Worm (Caenorhabditis elegans) whole organism, L4 larva: ENCODE results near the gene cest-24.
A peak's percentile ranks its signal among the peaks of the same experiment; 100 is the strongest.

Source experiments
- D1046.2 ChIP-seq: fragments of 200-800 bp; sonication (Bioruptor generic); IDR thresholded peaks from 2 replicates; pipeline ENCODE4 v1.3.6; 2022; ENCODE audit warnings: missing genetic modification characterization, missing compliant biosample characterization
- F37D6.2 ChIP-seq: sonication (generic microtip); optimal IDR thresholded peaks from 2 replicates; lab custom pipeline; 2016; ENCODE audit warnings: mild to moderate bottlenecking, missing genetic modification characterization, missing compliant biosample characterization
- F49E8.2 ChIP-seq: sonication (generic microtip); optimal IDR thresholded peaks from 2 replicates; lab custom pipeline; 2016; ENCODE audit warnings: missing compliant biosample characterization, mild to moderate bottlenecking, missing genetic modification characterization, borderline replicate concordance
- Y48G9A.11 ChIP-seq: fragments of 200-800 bp; sonication (Bioruptor generic); IDR thresholded peaks from 2 replicates; pipeline ENCODE4 v1.3.6; 2022; ENCODE audit warnings: missing genetic modification reagents, missing genetic modification characterization, missing compliant biosample characterization
- ZK546.5 ChIP-seq, 2 experiments: sonication (generic microtip); optimal IDR thresholded peaks; 2 replicates each; lab custom pipeline; 2017; ENCODE audit warnings: missing biosample characterization in 2 of 2, missing genetic modification characterization in 2 of 2
- aha-1 ChIP-seq: fragments of 150-350 bp; peaks from one replicate; lab custom pipeline; 2014; ENCODE audit warnings: missing biosample characterization, missing genetic modification characterization
- aly-2 ChIP-seq: sonication (generic microtip); optimal IDR thresholded peaks from 2 replicates; lab custom pipeline; 2018; ENCODE audit warnings: missing biosample characterization, missing genetic modification characterization
- ama-1 ChIP-seq: fragments of 150-350 bp; optimal IDR thresholded peaks from 2 replicates; lab custom pipeline; 2014; ENCODE audit warnings: inconsistent platforms, mixed read lengths
- arid-1 ChIP-seq: fragments of 200-800 bp; sonication (Bioruptor generic); conservative IDR thresholded peaks from 2 replicates; pipeline ENCODE4 v1.3.6; 2022; ENCODE audit warnings: missing genetic modification reagents, missing genetic modification characterization, missing compliant biosample characterization
- attf-4 ChIP-seq: sonication (generic microtip); optimal IDR thresholded peaks from 3 replicates; lab custom pipeline; 2017; ENCODE audit warnings: missing biosample characterization, missing genetic modification characterization
- ceh-44 ChIP-seq: fragments of 200-800 bp; sonication (Bioruptor generic); IDR thresholded peaks from 2 replicates; pipeline ENCODE4 v1.3.6; 2022; ENCODE audit warnings: missing genetic modification reagents, missing genetic modification characterization, missing compliant biosample characterization
- ces-1 ChIP-seq: fragments of 150-350 bp; sonication (generic microtip); optimal IDR thresholded peaks from 4 replicates; lab custom pipeline; 2014; ENCODE audit warnings: missing biosample characterization, missing genetic modification reagents, missing genetic modification characterization
- daf-16 ChIP-seq, 3 experiments: sonication (generic microtip); optimal IDR thresholded peaks; 2 replicates each; lab custom pipeline; 2016 to 2017; ENCODE audit warnings: missing genetic modification characterization in 3 of 3, missing genetic modification reagents in 3 of 3, mild to moderate bottlenecking in 2 of 3, missing compliant biosample characterization in 2 of 3, missing biosample characterization in 1 of 3, moderate library complexity in 1 of 3
- dmd-6 ChIP-seq: fragments of 200-800 bp; sonication (Bioruptor generic); IDR thresholded peaks from 2 replicates; pipeline ENCODE4 v1.3.6; 2022; ENCODE audit warnings: missing genetic modification reagents, missing genetic modification characterization, missing compliant biosample characterization
- dve-1 ChIP-seq: sonication (generic microtip); optimal IDR thresholded peaks from 2 replicates; lab custom pipeline; 2017; ENCODE audit warnings: antibody characterized with exemption, mild to moderate bottlenecking, missing genetic modification characterization, missing compliant biosample characterization; ENCODE audit not compliant: insufficient read depth
- egl-43 ChIP-seq: fragments of 200-800 bp; sonication (Bioruptor generic); IDR thresholded peaks from 2 replicates; pipeline ENCODE4 v1.3.6; 2022; ENCODE audit warnings: missing genetic modification reagents, missing genetic modification characterization, missing compliant biosample characterization
- hlh-11 ChIP-seq: fragments of 200-800 bp; sonication (Bioruptor generic); optimal IDR thresholded peaks from 2 replicates; lab custom pipeline; 2018; ENCODE audit warnings: mild to moderate bottlenecking, missing genetic modification characterization, missing compliant biosample characterization
- hlh-30 ChIP-seq: sonication (generic microtip); optimal IDR thresholded peaks from 2 replicates; lab custom pipeline; 2017; ENCODE audit warnings: antibody characterized with exemption, mild to moderate bottlenecking, missing genetic modification characterization, missing compliant biosample characterization; ENCODE audit not compliant: insufficient read depth
- hmg-1.1 ChIP-seq: fragments of 200-800 bp; sonication (Bioruptor generic); IDR thresholded peaks from 2 replicates; pipeline ENCODE4 v1.3.6; 2022; ENCODE audit warnings: missing genetic modification reagents, missing genetic modification characterization, missing compliant biosample characterization
- lim-7 ChIP-seq: fragments of 200-800 bp; sonication (Bioruptor generic); IDR thresholded peaks from 2 replicates; pipeline ENCODE4 v1.3.6; 2022; ENCODE audit warnings: missing genetic modification characterization, missing compliant biosample characterization
- lin-1 ChIP-seq: fragments of 200-800 bp; sonication (Bioruptor generic); IDR thresholded peaks from 2 replicates; pipeline ENCODE4 v1.3.6; 2022; ENCODE audit warnings: missing genetic modification reagents, missing genetic modification characterization, missing compliant biosample characterization
- lin-29 ChIP-seq: fragments of 200-800 bp; sonication (Bioruptor generic); IDR thresholded peaks from 2 replicates; pipeline ENCODE4 v1.3.6; 2022; ENCODE audit warnings: missing genetic modification reagents, missing genetic modification characterization, missing compliant biosample characterization
- mdl-1 ChIP-seq, 2 experiments: fragments of 150-350 bp in 1 of 2; sonication (generic microtip) in 1 of 2; optimal IDR thresholded peaks; 2 replicates each; lab custom pipeline; 2014 to 2017; ENCODE audit warnings: missing biosample characterization in 2 of 2, missing genetic modification characterization in 2 of 2
- mxl-3 ChIP-seq: fragments of 200-800 bp; sonication (Bioruptor generic); optimal IDR thresholded peaks from 2 replicates; lab custom pipeline; 2018; ENCODE audit warnings: mild to moderate bottlenecking, missing genetic modification characterization, missing compliant biosample characterization
- nhr-11 ChIP-seq: fragments of 150-350 bp; optimal IDR thresholded peaks from 2 replicates; lab custom pipeline; 2014; ENCODE audit warnings: missing biosample characterization, missing genetic modification characterization
- nhr-28 ChIP-seq: fragments of 150-350 bp; optimal IDR thresholded peaks from 2 replicates; lab custom pipeline; 2014; ENCODE audit warnings: missing biosample characterization, missing genetic modification characterization
- nhr-41 ChIP-seq: fragments of 200-800 bp; sonication (Bioruptor generic); IDR thresholded peaks from 2 replicates; pipeline ENCODE4 v1.3.6; 2022; ENCODE audit warnings: missing genetic modification reagents, missing genetic modification characterization, missing compliant biosample characterization
- nhr-48 ChIP-seq: sonication (generic microtip); optimal IDR thresholded peaks from 2 replicates; lab custom pipeline; 2016; ENCODE audit warnings: mild to moderate bottlenecking, missing genetic modification characterization, missing compliant biosample characterization
- nhr-6 ChIP-seq: fragments of 150-350 bp; optimal IDR thresholded peaks from 2 replicates; lab custom pipeline; 2014; ENCODE audit warnings: missing biosample characterization, missing genetic modification characterization
- nhr-76 ChIP-seq: fragments of 150-350 bp; optimal IDR thresholded peaks from 2 replicates; lab custom pipeline; 2014; ENCODE audit warnings: missing biosample characterization, missing genetic modification characterization
- sdz-12 ChIP-seq: fragments of 200-800 bp; sonication (Bioruptor generic); optimal IDR thresholded peaks from 2 replicates; lab custom pipeline; 2018; ENCODE audit warnings: mild to moderate bottlenecking, missing genetic modification characterization, missing compliant biosample characterization
- set-16 ChIP-seq: fragments of 200-800 bp; sonication (Bioruptor generic); IDR thresholded peaks from 2 replicates; pipeline ENCODE4 v1.3.6; 2022; ENCODE audit warnings: missing genetic modification reagents, missing genetic modification characterization, missing compliant biosample characterization
- skn-1 ChIP-seq: fragments of 150-350 bp; optimal IDR thresholded peaks from 2 replicates; lab custom pipeline; 2014; ENCODE audit warnings: missing biosample characterization, missing genetic modification characterization
- zip-11 ChIP-seq: fragments of 200-800 bp; sonication (Bioruptor generic); IDR thresholded peaks from 2 replicates; pipeline ENCODE4 v1.3.6; 2022; ENCODE audit warnings: missing genetic modification characterization, missing compliant biosample characterization

The cest-24 gene

ce11 chrV:6350109-6350508 is 33.4 kb downstream of the cest-24 start (continued):
- TF ChIP-seq dmd-6 (GFP tag; lab: Robert Waterston, UW) (peak; percentile 20; the same call in 1 of the 2 replicates), mxl-3 (no peak), F37D6.2 (tag; lab: Kevin White, UChicago) (peak; percentile 19)

- TF ChIP-seq nhr-6 (tag; lab: Kevin White, UChicago) (no peak), lim-7 (GFP tag; lab: Robert Waterston, UW) (no peak), F49E8.2 (tag; lab: Kevin White, UChicago) (no peak), mxl-3 (peak; percentile 5), F37D6.2 (tag; lab: Kevin White, UChicago) (no peak), ceh-44 (GFP tag; lab: Robert Waterston, UW) (no peak), egl-43 (GFP tag; lab: Robert Waterston, UW) (no peak), hlh-11 (tag; lab: Kevin White, UChicago) (peak; percentile 61), mdl-1 (tag; optimal IDR thresholded peaks at IDR 0.05; lab: Kevin White, UChicago) (peak in 1 of 2 experiments; percentile 41), dve-1 (tag; lab: Kevin White, UChicago) (no peak), zip-11 (GFP tag; lab: Robert Waterston, UW) (no peak), hmg-1.1 (GFP tag; lab: Robert Waterston, UW) (0 out of 2 replicates have a peak, but pooled peaks have one; percentile 22), aly-2 (tag; lab: Kevin White, UChicago) (no peak), lin-29 (GFP tag; lab: Robert Waterston, UW) (peak; percentile 58; the same call in 1 of the 2 replicates), arid-1 (GFP tag; lab: Robert Waterston, UW) (0 out of 2 replicates have a peak, but pooled peaks have one; percentile 23), ZK546.5 (tag; optimal IDR thresholded peaks at IDR 0.05; lab: Kevin White, UChicago) (no peak), lin-1 (GFP tag; lab: Robert Waterston, UW) (no peak), nhr-76 (tag; lab: Kevin White, UChicago) (no peak), nhr-48 (tag; lab: Kevin White, UChicago) (peak; percentile 61), ama-1 (lab: Kevin White, UChicago) (no peak), Y48G9A.11 (GFP tag; lab: Robert Waterston, UW) (no peak), aha-1 (tag; lab: Kevin White, UChicago) (peak; percentile 96), daf-16 (GFP tag; optimal IDR thresholded peaks at IDR 0.05; lab: Kevin White, UChicago) (no peak), daf-16 (tag; optimal IDR thresholded peaks at IDR 0.05; lab: Kevin White, UChicago) (no peak), nhr-41 (peak; percentile 49; the same call in 1 of the 2 replicates)
- TF ChIP-seq, all 104 proteins: peak for 9
These were observed 34.4 kb downstream of the cest-24 start for ce11 chrV:6351122-6351521.

- TF ChIP-seq hlh-11 (tag; lab: Kevin White, UChicago) (peak; percentile 50), mxl-3 (peak; percentile 47), D1046.2 (no peak), ces-1 (GFP tag; lab: Kevin White, UChicago) (no peak), mdl-1 (tag; optimal IDR thresholded peaks at IDR 0.05; lab: Kevin White, UChicago) (peak in 1 of 2 experiments; percentile 32), sdz-12 (GFP tag; lab: Kevin White, UChicago) (no peak), nhr-28 (peak; percentile 20), attf-4 (no peak)
- TF ChIP-seq, all 104 proteins: peak for 4
These were observed 35.6 kb downstream of the cest-24 start for ce11 chrV:6352350-6352749.

- TF ChIP-seq set-16 (GFP tag; lab: Robert Waterston, UW) (0 out of 2 replicates have a peak, but pooled peaks have one; percentile 7), skn-1 (tag; lab: Kevin White, UChicago) (no peak), hlh-30 (tag; lab: Kevin White, UChicago) (peak; percentile 11), mdl-1 (tag; optimal IDR thresholded peaks at IDR 0.05; lab: Kevin White, UChicago) (peak in 1 of 2 experiments; percentile 22), hlh-11 (tag; lab: Kevin White, UChicago) (peak; percentile 25), mxl-3 (peak; percentile 51), F37D6.2 (tag; lab: Kevin White, UChicago) (no peak), nhr-11 (no peak), dve-1 (tag; lab: Kevin White, UChicago) (no peak), sdz-12 (GFP tag; lab: Kevin White, UChicago) (no peak), hmg-1.1 (GFP tag; lab: Robert Waterston, UW) (no peak)
These were observed 36.5 kb downstream of the cest-24 start for ce11 chrV:6353182-6353780.
